Worm (Caenorhabditis elegans): Measurements from ENCODE around the gene F19C7.3.

DNA sequence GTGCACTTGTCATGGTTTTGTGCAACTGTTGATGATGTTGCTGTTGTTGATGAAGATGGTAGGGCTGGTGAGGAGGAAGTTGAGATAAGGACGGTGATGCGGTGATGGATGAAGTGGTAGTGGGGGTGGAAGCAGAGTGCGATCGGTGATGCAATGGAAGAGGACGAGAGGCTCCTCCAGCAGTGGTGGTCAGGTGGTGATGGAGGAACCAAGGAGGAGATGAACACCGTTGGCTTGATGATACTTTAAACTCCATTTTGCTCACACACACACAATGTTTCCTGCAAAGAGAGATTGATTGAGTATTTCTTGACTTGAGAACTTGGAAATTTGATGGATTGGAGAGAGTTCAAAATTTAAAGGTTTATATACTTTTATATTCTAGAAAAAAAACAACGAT lies 40.9 kb downstream of the F19C7.3 start, which contains the start of gene F19C7.8:
- TF ChIP-seq him-1 (tag; optimal IDR thresholded peaks at IDR 0.05) (no peak), dao-5 (tag; optimal IDR thresholded peaks at IDR 0.05) (no peak)
